Fruit fly (Drosophila melanogaster): ENCODE results near the gene CG1213.

Gene CG1213

dm6 chr3R:5853032-5853431 is 12.1 kb downstream of the CG1213 start, which contains the start of gene CG34287:
Gene CG34287, plus strand, starts transcription at chr3R:5853332.
- TF ChIP-seq CG14655 (GFP tag; optimal IDR thresholded peaks at IDR 0.05) (no peak), CG8159 (tag; optimal IDR thresholded peaks at IDR 0.05) (no peak), Ets98B (GFP tag; IDR thresholded peaks at IDR 0.05) (no peak), Pif1A (GFP tag; optimal IDR thresholded peaks at IDR 0.05) (no peak), rn (GFP tag; IDR thresholded peaks at IDR 0.05) (no peak), CG10348 (GFP tag; IDR thresholded peaks at IDR 0.05) (no peak), CG12605 (GFP tag; IDR thresholded peaks at IDR 0.05) (no peak), CG9948 (tag; optimal IDR thresholded peaks at IDR 0.05) (no peak), CG15710 (tag; optimal IDR thresholded peaks at IDR 0.05) (no peak), fd96Ca (GFP tag; IDR thresholded peaks at IDR 0.05) (no peak), EcR (GFP tag; optimal IDR thresholded peaks at IDR 0.05) (no peak), CG17806 (tag; optimal IDR thresholded peaks at IDR 0.05) (no peak), CG13204 (GFP tag; optimal IDR thresholded peaks at IDR 0.05) (no peak), CG34367 (tag; optimal IDR thresholded peaks at IDR 0.05) (no peak), CG32121 (GFP tag; IDR thresholded peaks at IDR 0.05) (no peak), Pif1B (GFP tag; optimal IDR thresholded peaks at IDR 0.05) (no peak), D1 (tag; optimal IDR thresholded peaks at IDR 0.05) (no peak)

dm6 chr3R:5856215-5856614 is 15.2 kb downstream of the CG1213 start, which contains the start of the genes disp and ECSIT:
Gene disp, minus strand, starts transcription at chr3R:5856311.
Gene ECSIT, plus strand, starts transcription at chr3R:5856585.
- no peak for TF ChIP-seq CG17806 (tag; optimal IDR thresholded peaks at IDR 0.05)
- 0 out of 3 replicates have a peak, but pooled peaks have one; percentile 26 for TF ChIP-seq fd96Ca (GFP tag; IDR thresholded peaks at IDR 0.05)
- TF ChIP-seq CG9948 (tag; optimal IDR thresholded peaks at IDR 0.05), result no peak
- peak; percentile 31 for TF ChIP-seq CG34367 (tag; optimal IDR thresholded peaks at IDR 0.05)

- no peak for TF ChIP-seq CG32121 (GFP tag; IDR thresholded peaks at IDR 0.05)
- no peak for TF ChIP-seq rn (GFP tag; IDR thresholded peaks at IDR 0.05)
- no peak for TF ChIP-seq D1 (tag; optimal IDR thresholded peaks at IDR 0.05)
- TF ChIP-seq fd96Ca (GFP tag; IDR thresholded peaks at IDR 0.05), result no peak
- no peak for TF ChIP-seq CG34367 (tag; optimal IDR thresholded peaks at IDR 0.05)
- TF ChIP-seq CG13204 (GFP tag; optimal IDR thresholded peaks at IDR 0.05), result no peak
- no peak for TF ChIP-seq CG10348 (GFP tag; IDR thresholded peaks at IDR 0.05)
- TF ChIP-seq Snoo (tag; optimal IDR thresholded peaks at IDR 0.05), result no peak
- TF ChIP-seq CG12605 (GFP tag; IDR thresholded peaks at IDR 0.05), result no peak
- TF ChIP-seq CG17806 (tag; optimal IDR thresholded peaks at IDR 0.05), result no peak
- TF ChIP-seq CG15710 (tag; optimal IDR thresholded peaks at IDR 0.05), result no peak
Observed at dm6 chr3R:5860736-5861217, 19.8 kb downstream of the CG1213 start.

dm6 chr3R:5861218-5861902 is 20.4 kb downstream of the CG1213 start:
- TF ChIP-seq CG10348 (GFP tag; IDR thresholded peaks at IDR 0.05) (no peak), rn (GFP tag; IDR thresholded peaks at IDR 0.05) (no peak), CG15710 (tag; optimal IDR thresholded peaks at IDR 0.05) (no peak), D1 (tag; optimal IDR thresholded peaks at IDR 0.05) (no peak), CG17806 (tag; optimal IDR thresholded peaks at IDR 0.05) (peak; percentile 12), CG13204 (GFP tag; optimal IDR thresholded peaks at IDR 0.05) (no peak), CG8301 (tag; optimal IDR thresholded peaks at IDR 0.05) (peak; percentile 43), CG32121 (GFP tag; IDR thresholded peaks at IDR 0.05) (peak; percentile 43), Pif1B (GFP tag; optimal IDR thresholded peaks at IDR 0.05) (peak; percentile 26), fd96Ca (GFP tag; IDR thresholded peaks at IDR 0.05) (peak; percentile 59; the same call in 1 of the 3 replicates), CG14655 (GFP tag; optimal IDR thresholded peaks at IDR 0.05) (peak; percentile 67), CG8159 (tag; optimal IDR thresholded peaks at IDR 0.05) (peak; percentile 35), Ets98B (GFP tag; IDR thresholded peaks at IDR 0.05) (peak; percentile 33), CG9948 (tag; optimal IDR thresholded peaks at IDR 0.05) (peak; percentile 14), CG34367 (tag; optimal IDR thresholded peaks at IDR 0.05) (no peak), Snoo (tag; optimal IDR thresholded peaks at IDR 0.05) (no peak), Pif1A (GFP tag; optimal IDR thresholded peaks at IDR 0.05) (peak; percentile 24), CG4496 (GFP tag; IDR thresholded peaks at IDR 0.05) (peak; percentile 21; the same call in 1 of the 3 replicates), EcR (GFP tag; optimal IDR thresholded peaks at IDR 0.05) (no peak), gl (tag; optimal IDR thresholded peaks at IDR 0.05) (no peak), CG12605 (GFP tag; IDR thresholded peaks at IDR 0.05) (no peak)

- peak; percentile 31 for TF ChIP-seq D1 (tag; optimal IDR thresholded peaks at IDR 0.05)
- TF ChIP-seq Pif1A (GFP tag; optimal IDR thresholded peaks at IDR 0.05), result no peak
- TF ChIP-seq CG4496 (GFP tag; IDR thresholded peaks at IDR 0.05), result peak; percentile 60; the same call in 2 of the 3 replicates
- peak; percentile 10 for TF ChIP-seq CG15710 (tag; optimal IDR thresholded peaks at IDR 0.05)
- TF ChIP-seq CG32121 (GFP tag; IDR thresholded peaks at IDR 0.05), result peak; percentile 10; the same call in 1 of the 2 replicates
- TF ChIP-seq EcR (GFP tag; optimal IDR thresholded peaks at IDR 0.05), result peak; percentile 89
- TF ChIP-seq CG8159 (tag; optimal IDR thresholded peaks at IDR 0.05), result no peak
Observed at dm6 chr3R:5862032-5862641, 21.2 kb downstream of the CG1213 start, which contains the start of gene CG2017. Gene CG2017, minus strand, starts transcription at chr3R:5862405.

dm6 chr3R:5871393-5871792 is 30.4 kb downstream of the CG1213 start:
- TF ChIP-seq CG8159 (tag; optimal IDR thresholded peaks at IDR 0.05), result peak; percentile 33
- TF ChIP-seq CG14655 (GFP tag; optimal IDR thresholded peaks at IDR 0.05), result peak; percentile 27
- TF ChIP-seq CG8301 (tag; optimal IDR thresholded peaks at IDR 0.05), result no peak
